Worm (Caenorhabditis elegans) whole organism, early embryonic: ENCODE data around the gene flp-2.

Source experiments
- B0310.2 ChIP-seq: sonication (generic microtip); optimal IDR thresholded peaks from 2 replicates; lab custom pipeline; 2016; ENCODE audit warnings: mild to moderate bottlenecking, missing genetic modification characterization, missing compliant biosample characterization
- F13C5.2 ChIP-seq: sonication (generic microtip); optimal IDR thresholded peaks from 2 replicates; lab custom pipeline; 2017; ENCODE audit warnings: mild to moderate bottlenecking, missing genetic modification characterization, inconsistent platforms, missing compliant biosample characterization
- aly-1 ChIP-seq: sonication (generic microtip); optimal IDR thresholded peaks from 2 replicates; lab custom pipeline; 2016; ENCODE audit warnings: missing genetic modification characterization, missing compliant biosample characterization
- ama-1 ChIP-seq: fragments of 150-350 bp; optimal IDR thresholded peaks from 2 replicates; lab custom pipeline; 2014
- ceh-36 ChIP-seq: sonication (generic microtip); optimal IDR thresholded peaks from 2 replicates; lab custom pipeline; 2016; ENCODE audit warnings: missing genetic modification characterization, inconsistent platforms, missing compliant biosample characterization
- flt-1 ChIP-seq: fragments of 200-800 bp; sonication (Bioruptor generic); IDR thresholded peaks from 2 replicates; pipeline ENCODE4 v1.3.6; 2022; ENCODE audit warnings: missing genetic modification characterization, missing compliant biosample characterization
- hmbx-1 ChIP-seq: sonication (generic microtip); optimal IDR thresholded peaks from 2 replicates; lab custom pipeline; 2016; ENCODE audit warnings: mild to moderate bottlenecking, missing genetic modification characterization, missing compliant biosample characterization
- pes-1 ChIP-seq: fragments of 200-800 bp; sonication (Bioruptor generic); IDR thresholded peaks from 2 replicates; pipeline ENCODE4 v1.3.6; 2022; ENCODE audit warnings: missing genetic modification reagents, missing genetic modification characterization, missing compliant biosample characterization
- scrt-1 ChIP-seq: fragments of 200-800 bp; sonication (Bioruptor generic); IDR thresholded peaks from 2 replicates; pipeline ENCODE4 v1.3.6; 2022; ENCODE audit warnings: missing genetic modification characterization, missing compliant biosample characterization
- sea-1 ChIP-seq: fragments of 200-800 bp; sonication (Bioruptor generic); conservative IDR thresholded peaks from 2 replicates; pipeline ENCODE4 v1.3.6; 2022; ENCODE audit warnings: missing genetic modification characterization, missing compliant biosample characterization
- tbx-11 ChIP-seq: fragments of 200-800 bp; sonication (Bioruptor generic); IDR thresholded peaks from 2 replicates; pipeline ENCODE4 v1.3.6; 2022; ENCODE audit warnings: missing genetic modification characterization, missing compliant biosample characterization

ce11 chrX:10087866-10088265, 7.2 kb downstream of the flp-2 start, which contains the start of gene flp-28:
- TF ChIP-seq tbx-11 (GFP tag; lab: Robert Waterston, UW) (no peak), aly-1 (no peak), scrt-1 (GFP tag; lab: Robert Waterston, UW) (no peak), flt-1 (GFP tag; lab: Robert Waterston, UW) (no peak), ama-1 (no peak), hmbx-1 (tag; lab: Kevin White, UChicago) (no peak), pes-1 (GFP tag; lab: Robert Waterston, UW) (no peak), F13C5.2 (no peak), B0310.2 (tag; lab: Kevin White, UChicago) (no peak), sea-1 (GFP tag; lab: Robert Waterston, UW) (no peak), ceh-36 (tag; lab: Kevin White, UChicago) (no peak)
